Fruit fly (Drosophila melanogaster) whole organism, embryonic: Measurements from ENCODE around the gene Nplp3.
A peak's percentile ranks its signal among the peaks of the same experiment; 100 is the strongest.

Source experiments
- B-H2 ChIP-seq: fragments of 200-800 bp; sonication (Bioruptor generic); optimal IDR thresholded peaks from 2 replicates; lab custom pipeline; 2018; ENCODE audit warnings: missing biosample characterization, mild to moderate bottlenecking, missing genetic modification characterization
- Blimp-1 ChIP-seq: fragments of 200-800 bp; sonication (Bioruptor generic); optimal IDR thresholded peaks from 3 replicates; lab custom pipeline; 2018; ENCODE audit warnings: missing biosample characterization, missing genetic modification characterization, mild to moderate bottlenecking, moderate library complexity, missing genetic modification reagents
- CG10431 ChIP-seq: fragments of 200-800 bp; sonication (Bioruptor generic); optimal IDR thresholded peaks from 3 replicates; lab custom pipeline; 2018; ENCODE audit warnings: missing biosample characterization, mild to moderate bottlenecking, missing genetic modification characterization
- CG1233 ChIP-seq: fragments of 200-800 bp; sonication (Bioruptor generic); optimal IDR thresholded peaks from 4 replicates; lab custom pipeline; 2018; ENCODE audit warnings: missing biosample characterization, mild to moderate bottlenecking, missing genetic modification characterization
- CG12391 ChIP-seq: fragments of 200-800 bp; sonication (Bioruptor generic); optimal IDR thresholded peaks from 3 replicates; lab custom pipeline; 2018; ENCODE audit warnings: missing biosample characterization, mild to moderate bottlenecking, missing genetic modification characterization, moderate library complexity
- CG12744 ChIP-seq: fragments of 200-800 bp; sonication (Bioruptor generic); optimal IDR thresholded peaks from 2 replicates; lab custom pipeline; 2016; ENCODE audit warnings: missing biosample characterization, missing genetic modification characterization
- CG13123 ChIP-seq: fragments of 200-800 bp; sonication (Bioruptor generic); optimal IDR thresholded peaks from 2 replicates; lab custom pipeline; 2016; ENCODE audit warnings: missing biosample characterization, missing genetic modification characterization
- CG13287 ChIP-seq: fragments of 200-800 bp; sonication (Bioruptor generic); IDR thresholded peaks from 2 replicates; pipeline ENCODE4 v1.3.6; 2022; ENCODE audit warnings: missing biosample characterization, missing genetic modification characterization; ENCODE audit not compliant: partially characterized antibody
- CG13424 ChIP-seq: fragments of 200-800 bp; sonication (Bioruptor generic); optimal IDR thresholded peaks from 2 replicates; lab custom pipeline; 2019; ENCODE audit warnings: missing biosample characterization, mild to moderate bottlenecking, missing genetic modification characterization, moderate library complexity
- CG15514 ChIP-seq: fragments of 200-800 bp; sonication (Bioruptor generic); optimal IDR thresholded peaks from 3 replicates; lab custom pipeline; 2017; ENCODE audit warnings: missing biosample characterization, missing genetic modification characterization, mild to moderate bottlenecking, moderate library complexity, missing genetic modification reagents
- CG16813 ChIP-seq: fragments of 200-800 bp; sonication (Bioruptor generic); IDR thresholded peaks from 3 replicates; pipeline ENCODE4 v1.3.6; 2022; ENCODE audit warnings: missing biosample characterization, missing genetic modification characterization; ENCODE audit not compliant: partially characterized antibody
- CG17802 ChIP-seq: fragments of 200-800 bp; sonication (Bioruptor generic); optimal IDR thresholded peaks from 2 replicates; lab custom pipeline; 2018; ENCODE audit warnings: missing biosample characterization, mild to moderate bottlenecking, missing genetic modification characterization, moderate library complexity
- CG1832 ChIP-seq: fragments of 200-800 bp; sonication (Bioruptor generic); optimal IDR thresholded peaks from 2 replicates; lab custom pipeline; 2017; ENCODE audit warnings: missing biosample characterization, mild to moderate bottlenecking, missing genetic modification characterization, inconsistent platforms
- CG18599 ChIP-seq: fragments of 200-800 bp; sonication (Bioruptor generic); optimal IDR thresholded peaks from 3 replicates; lab custom pipeline; 2017; ENCODE audit warnings: missing biosample characterization, missing genetic modification characterization, mild to moderate bottlenecking, moderate library complexity, missing genetic modification reagents
- CG30403 ChIP-seq: fragments of 200-800 bp; sonication (Bioruptor generic); optimal IDR thresholded peaks from 3 replicates; lab custom pipeline; 2016; ENCODE audit warnings: missing biosample characterization, missing genetic modification characterization
- CG31365 ChIP-seq: fragments of 200-800 bp; sonication (Bioruptor generic); optimal IDR thresholded peaks from 2 replicates; lab custom pipeline; 2018; ENCODE audit warnings: missing biosample characterization, mild to moderate bottlenecking, missing genetic modification characterization
- CG3163 ChIP-seq: fragments of 200-800 bp; sonication (Bioruptor generic); optimal IDR thresholded peaks from 3 replicates; lab custom pipeline; 2016; ENCODE audit warnings: missing biosample characterization, missing genetic modification characterization
- CG3281 ChIP-seq: fragments of 200-800 bp; sonication (Bioruptor generic); optimal IDR thresholded peaks from 3 replicates; lab custom pipeline; 2017; ENCODE audit warnings: missing biosample characterization, mild to moderate bottlenecking, missing genetic modification characterization
- CG4282 ChIP-seq: fragments of 200-800 bp; sonication (Bioruptor generic); optimal IDR thresholded peaks from 2 replicates; lab custom pipeline; 2016; ENCODE audit warnings: missing biosample characterization, missing genetic modification characterization
- CG6683 ChIP-seq: fragments of 200-800 bp; sonication (Bioruptor generic); optimal IDR thresholded peaks from 2 replicates; lab custom pipeline; 2017; ENCODE audit warnings: missing biosample characterization, mild to moderate bottlenecking, missing genetic modification characterization, missing genetic modification reagents
- CG7839 ChIP-seq: fragments of 200-800 bp; sonication (Bioruptor generic); optimal IDR thresholded peaks from 3 replicates; lab custom pipeline; 2018; ENCODE audit warnings: missing biosample characterization, mild to moderate bottlenecking, missing genetic modification characterization, moderate library complexity
- CG8478 ChIP-seq: fragments of >200 bp; optimal IDR thresholded peaks from 2 replicates; lab custom pipeline; 2018
- CG9215 ChIP-seq: fragments of 200-800 bp; sonication (Bioruptor generic); IDR thresholded peaks from 2 replicates; pipeline ENCODE4 v1.3.6; 2022; ENCODE audit warnings: missing biosample characterization, missing genetic modification characterization
- Dfd ChIP-seq, 2 experiments: fragments of >200 bp; optimal IDR thresholded peaks; 2 replicates each; lab custom pipeline; 2017; ENCODE audit warnings: missing biosample characterization in 2 of 2, missing genetic modification characterization in 2 of 2
- Hand ChIP-seq: fragments of 200-800 bp; sonication (Bioruptor generic); optimal IDR thresholded peaks from 2 replicates; lab custom pipeline; 2017; ENCODE audit warnings: mild to moderate bottlenecking, missing biosample characterization, missing genetic modification reagents, missing genetic modification characterization
- Hey ChIP-seq: fragments of 200-800 bp; sonication (Bioruptor generic); optimal IDR thresholded peaks from 3 replicates; lab custom pipeline; 2018; ENCODE audit warnings: missing biosample characterization, mild to moderate bottlenecking, missing genetic modification characterization
- Hsf ChIP-seq: fragments of 200-800 bp; sonication (Bioruptor generic); optimal IDR thresholded peaks from 3 replicates; lab custom pipeline; 2016; ENCODE audit warnings: missing biosample characterization, missing genetic modification characterization
- Lim3 ChIP-seq: fragments of 200-800 bp; sonication (Bioruptor generic); IDR thresholded peaks from 2 replicates; pipeline ENCODE4 v1.3.6; 2022; ENCODE audit warnings: missing biosample characterization, missing genetic modification characterization
- Med ChIP-seq: fragments of 200-800 bp; sonication (Bioruptor generic); peaks from one replicate; lab custom pipeline; 2016; ENCODE audit warnings: missing biosample characterization, missing genetic modification characterization, mild to moderate bottlenecking, inconsistent platforms, moderate library complexity
- Sox100B ChIP-seq: fragments of 200-800 bp; sonication (Bioruptor generic); optimal IDR thresholded peaks from 3 replicates; lab custom pipeline; 2018; ENCODE audit warnings: missing biosample characterization, mild to moderate bottlenecking, missing genetic modification characterization
- Sox102F ChIP-seq: fragments of 200-800 bp; sonication (Bioruptor generic); optimal IDR thresholded peaks from 2 replicates; lab custom pipeline; 2018; ENCODE audit warnings: missing biosample characterization, mild to moderate bottlenecking, missing genetic modification characterization, moderate library complexity
- Taf1 ChIP-seq: fragments of 200-800 bp; sonication (Bioruptor generic); IDR thresholded peaks from 2 replicates; pipeline ENCODE4 v1.3.6; 2022; ENCODE audit warnings: missing biosample characterization, missing genetic modification characterization
- btn ChIP-seq: fragments of 200-800 bp; sonication (Bioruptor generic); optimal IDR thresholded peaks from 2 replicates; lab custom pipeline; 2016; ENCODE audit warnings: missing biosample characterization, missing genetic modification characterization
- chinmo ChIP-seq: fragments of 200-800 bp; sonication (Bioruptor generic); IDR thresholded peaks from 4 replicates; pipeline ENCODE4 v1.3.6; 2022; ENCODE audit warnings: missing biosample characterization, missing genetic modification characterization; ENCODE audit not compliant: partially characterized antibody
- eve ChIP-seq, 2 experiments: fragments of >200 bp; optimal IDR thresholded peaks; 2 replicates each; lab custom pipeline; 2017; ENCODE audit warnings: missing biosample characterization in 2 of 2, missing genetic modification characterization in 2 of 2
- fru ChIP-seq: fragments of >200 bp; optimal IDR thresholded peaks from 2 replicates; lab custom pipeline; 2017
- grau ChIP-seq: fragments of 200-800 bp; optimal IDR thresholded peaks from 3 replicates; lab custom pipeline; 2019; ENCODE audit warnings: missing biosample characterization, mild to moderate bottlenecking, missing genetic modification characterization, moderate library complexity
- lbe ChIP-seq: fragments of 200-800 bp; sonication (Bioruptor generic); optimal IDR thresholded peaks from 2 replicates; lab custom pipeline; 2016; ENCODE audit warnings: missing biosample characterization, mild to moderate bottlenecking, missing genetic modification characterization
- maf-S ChIP-seq: fragments of 200-800 bp; sonication (Bioruptor generic); optimal IDR thresholded peaks from 2 replicates; lab custom pipeline; 2016; ENCODE audit warnings: missing biosample characterization, missing genetic modification characterization
- nerfin-2 ChIP-seq: fragments of 200-800 bp; sonication (Bioruptor generic); IDR thresholded peaks from 2 replicates; pipeline ENCODE4 v1.3.6; 2022; ENCODE audit warnings: missing biosample characterization, missing genetic modification characterization; ENCODE audit not compliant: partially characterized antibody
- nom ChIP-seq: fragments of 200-800 bp; sonication (Bioruptor generic); optimal IDR thresholded peaks from 2 replicates; lab custom pipeline; 2017; ENCODE audit warnings: missing biosample characterization, missing genetic modification characterization, mild to moderate bottlenecking, moderate library complexity, missing genetic modification reagents
- odd ChIP-seq: fragments of 200-800 bp; sonication (Bioruptor generic); optimal IDR thresholded peaks from 2 replicates; lab custom pipeline; 2017; ENCODE audit warnings: missing biosample characterization, mild to moderate bottlenecking, missing genetic modification characterization
- otp ChIP-seq: fragments of 200-800 bp; sonication (Bioruptor generic); IDR thresholded peaks from 3 replicates; pipeline ENCODE4, ENCODE4 v1.3.6; 2022; ENCODE audit warnings: missing biosample characterization, missing genetic modification characterization
- pb ChIP-seq: fragments of 200-800 bp; sonication (Bioruptor generic); optimal IDR thresholded peaks from 3 replicates; lab custom pipeline; 2016; ENCODE audit warnings: missing biosample characterization, missing genetic modification characterization
- pfk ChIP-seq: fragments of 200-800 bp; sonication (Bioruptor generic); optimal IDR thresholded peaks from 2 replicates; lab custom pipeline; 2018; ENCODE audit warnings: missing biosample characterization, mild to moderate bottlenecking, missing genetic modification characterization, moderate library complexity
- sens ChIP-seq: fragments of 200-800 bp; sonication (Bioruptor generic); peaks from one replicate; lab custom pipeline; 2016; ENCODE audit warnings: missing biosample characterization, missing genetic modification characterization
- tio ChIP-seq: fragments of 200-800 bp; sonication (Bioruptor generic); optimal IDR thresholded peaks from 2 replicates; lab custom pipeline; 2017; ENCODE audit warnings: missing biosample characterization, missing genetic modification characterization, inconsistent platforms

Gene Nplp3

dm6 chr3L:16361200-16361815 is 43.5 kb downstream of the Nplp3 start (continued):
- TF ChIP-seq odd (GFP tag; lab: Kevin White, UChicago): no peak
- TF ChIP-seq nerfin-2 (GFP tag; lab: Robert Waterston, UW): no peak
- TF ChIP-seq otp (GFP tag; lab: Robert Waterston, UW): no peak
- no peak for TF ChIP-seq CG13123 (GFP tag; lab: Kevin White, UChicago)

dm6 chr3L:16362119-16362653 is 44.4 kb downstream of the Nplp3 start, which contains the start of gene Cpr72Ea:
TSS of gene Cpr72Ea (plus strand) at chr3L:16362603.
- TF ChIP-seq Hand (GFP tag; lab: Kevin White, UChicago): no peak
- no peak for TF ChIP-seq CG12744 (GFP tag; lab: Kevin White, UChicago)
- no peak for TF ChIP-seq CG7839 (tag; lab: Kevin White, UChicago)
- TF ChIP-seq fru (lab: Kevin White, UChicago): no peak
- no peak for TF ChIP-seq CG4282
- no peak for TF ChIP-seq CG13424
- TF ChIP-seq CG30403 (GFP tag; lab: Kevin White, UChicago): no peak
- TF ChIP-seq tio (GFP tag; lab: Kevin White, UChicago): no peak
- no peak for TF ChIP-seq Hey (tag; lab: Kevin White, UChicago)
- TF ChIP-seq CG17802 (tag; lab: Kevin White, UChicago): no peak
- no peak for TF ChIP-seq Taf1
- TF ChIP-seq Lim3 (GFP tag; lab: Robert Waterston, UW): no peak
- no peak for TF ChIP-seq CG3163 (GFP tag; lab: Kevin White, UChicago)

dm6 chr3L:16364182-16364581 is 46.4 kb downstream of the Nplp3 start:
- TF ChIP-seq CG3281 (GFP tag; lab: Kevin White, UChicago): no peak
- TF ChIP-seq lbe (GFP tag; lab: Kevin White, UChicago): peak; percentile 47
- TF ChIP-seq chinmo: no peak
- TF ChIP-seq CG1832 (GFP tag; lab: Kevin White, UChicago): no peak
- TF ChIP-seq btn (GFP tag; lab: Kevin White, UChicago): no peak
- no peak for TF ChIP-seq Sox102F (GFP tag; lab: Kevin White, UChicago)
- TF ChIP-seq CG16813: no peak
- peak; percentile 6 for TF ChIP-seq Hsf (GFP tag; lab: Kevin White, UChicago)
- TF ChIP-seq CG6683 (GFP tag; lab: Kevin White, UChicago): no peak
- no peak for TF ChIP-seq CG13287 (GFP tag; lab: Robert Waterston, UW)
- no peak for TF ChIP-seq CG1233 (GFP tag; lab: Kevin White, UChicago)
- no peak for TF ChIP-seq CG15514
- no peak for TF ChIP-seq maf-S (GFP tag; lab: Kevin White, UChicago)
- no peak for TF ChIP-seq CG9215 (GFP tag; lab: Robert Waterston, UW)
- no peak for TF ChIP-seq CG31365 (tag; lab: Kevin White, UChicago)
- peak; percentile 44 for TF ChIP-seq Med (GFP tag; lab: Kevin White, UChicago)
- TF ChIP-seq nom (GFP tag; lab: Kevin White, UChicago): peak; percentile 89
- no peak for TF ChIP-seq B-H2 (GFP tag; lab: Kevin White, UChicago)
- TF ChIP-seq CG10431 (GFP tag; lab: Kevin White, UChicago): no peak
- no peak for TF ChIP-seq CG18599 (GFP tag; lab: Kevin White, UChicago)
- peak; percentile 30 for TF ChIP-seq Blimp-1 (GFP tag; lab: Kevin White, UChicago)
- no peak for TF ChIP-seq Dfd (GFP tag; optimal IDR thresholded peaks at IDR 0.05; lab: Kevin White, UChicago)
- TF ChIP-seq eve (GFP tag; optimal IDR thresholded peaks at IDR 0.05; lab: Kevin White, UChicago): no peak
- peak; percentile 75 for TF ChIP-seq sens (GFP tag; lab: Kevin White, UChicago)
- TF ChIP-seq grau (tag; lab: Kevin White, UChicago): peak; percentile 5
- TF ChIP-seq Sox100B (GFP tag; lab: Kevin White, UChicago): peak; percentile 6
- no peak for TF ChIP-seq pfk
- peak; percentile 1 for TF ChIP-seq CG12391 (tag; lab: Kevin White, UChicago)
- TF ChIP-seq pb: no peak
- TF ChIP-seq CG8478: no peak
